Fruit fly (Drosophila melanogaster) whole organism, embryonic: ENCODE measurements around the gene CG13046.

Experiments used
- ATbp ChIP-seq: fragments of 200-800 bp; sonication (Bioruptor generic); optimal IDR thresholded peaks from 2 replicates; lab custom pipeline; 2017; ENCODE audit warnings: missing biosample characterization, mild to moderate bottlenecking, missing genetic modification characterization, missing genetic modification reagents
- Atf3 ChIP-seq: fragments of 200-800 bp; sonication (Bioruptor generic); optimal IDR thresholded peaks from 3 replicates; lab custom pipeline; 2016; ENCODE audit warnings: missing biosample characterization, missing genetic modification characterization
- Bdp1 ChIP-seq: fragments of 200-800 bp; sonication (Bioruptor generic); optimal IDR thresholded peaks from 3 replicates; lab custom pipeline; 2016; ENCODE audit warnings: missing biosample characterization, missing genetic modification characterization
- CG10321 ChIP-seq: fragments of 200-800 bp; sonication (Bioruptor generic); IDR thresholded peaks from 2 replicates; pipeline ENCODE4 v1.3.6; 2022; ENCODE audit warnings: missing biosample characterization, missing genetic modification characterization
- CG10959 ChIP-seq: fragments of 200-800 bp; sonication (Bioruptor generic); IDR thresholded peaks from 2 replicates; pipeline ENCODE4 v1.3.6; 2022; ENCODE audit warnings: missing biosample characterization, missing genetic modification characterization
- CG11695 ChIP-seq: fragments of 200-800 bp; sonication (Bioruptor generic); IDR thresholded peaks from 3 replicates; pipeline ENCODE4 v1.3.6; 2022; ENCODE audit warnings: missing biosample characterization, missing genetic modification characterization
- CG12155 ChIP-seq: fragments of 200-800 bp; sonication (Bioruptor generic); optimal IDR thresholded peaks from 3 replicates; lab custom pipeline; 2016; ENCODE audit warnings: missing biosample characterization, missing genetic modification characterization
- CG13296 ChIP-seq: fragments of 200-800 bp; sonication (Bioruptor generic); optimal IDR thresholded peaks from 3 replicates; lab custom pipeline; 2018; ENCODE audit warnings: missing biosample characterization, mild to moderate bottlenecking, missing genetic modification characterization
- CG13424 ChIP-seq: fragments of 200-800 bp; sonication (Bioruptor generic); optimal IDR thresholded peaks from 2 replicates; lab custom pipeline; 2019; ENCODE audit warnings: missing biosample characterization, mild to moderate bottlenecking, missing genetic modification characterization, moderate library complexity
- CG14667 ChIP-seq: fragments of 200-800 bp; sonication (Bioruptor generic); IDR thresholded peaks from 2 replicates; pipeline ENCODE4 v1.3.6; 2022; ENCODE audit warnings: missing biosample characterization, missing genetic modification characterization
- CG14710 ChIP-seq: fragments of 200-800 bp; sonication (Bioruptor generic); optimal IDR thresholded peaks from 3 replicates; lab custom pipeline; 2019; ENCODE audit warnings: missing biosample characterization, mild to moderate bottlenecking, missing genetic modification characterization, moderate library complexity
- CG15269 ChIP-seq: fragments of 200-800 bp; sonication (Bioruptor generic); optimal IDR thresholded peaks from 2 replicates; lab custom pipeline; 2018; ENCODE audit warnings: missing biosample characterization, mild to moderate bottlenecking, missing genetic modification characterization, moderate library complexity
- CG15479 ChIP-seq: fragments of 200-800 bp; sonication (Bioruptor generic); optimal IDR thresholded peaks from 3 replicates; lab custom pipeline; 2019; ENCODE audit warnings: missing biosample characterization, mild to moderate bottlenecking, missing genetic modification characterization, moderate library complexity
- CG16815 ChIP-seq: fragments of 200-800 bp; sonication (Bioruptor generic); optimal IDR thresholded peaks from 3 replicates; lab custom pipeline; 2017; ENCODE audit warnings: missing biosample characterization, mild to moderate bottlenecking, missing genetic modification characterization
- CG17829 ChIP-seq: fragments of 200-800 bp; optimal IDR thresholded peaks from 2 replicates; lab custom pipeline; 2019; ENCODE audit warnings: missing biosample characterization, mild to moderate bottlenecking, missing genetic modification characterization, moderate library complexity
- CG2116 ChIP-seq: fragments of 200-800 bp; sonication (Bioruptor generic); optimal IDR thresholded peaks from 3 replicates; lab custom pipeline; 2018; ENCODE audit warnings: missing biosample characterization, mild to moderate bottlenecking, missing genetic modification characterization
- CG2199 ChIP-seq: fragments of 200-800 bp; sonication (Bioruptor generic); IDR thresholded peaks from 3 replicates; pipeline ENCODE4 v1.3.6; 2022; ENCODE audit warnings: missing biosample characterization, missing genetic modification characterization
- CG2875 ChIP-seq: fragments of 200-800 bp; sonication (Bioruptor generic); optimal IDR thresholded peaks from 2 replicates; lab custom pipeline; 2017; ENCODE audit warnings: missing biosample characterization, mild to moderate bottlenecking, missing genetic modification characterization, missing genetic modification reagents
- CG31224 ChIP-seq: fragments of 200-800 bp; sonication (Bioruptor generic); IDR thresholded peaks from 2 replicates; pipeline ENCODE4 v1.3.6; 2022; ENCODE audit warnings: missing biosample characterization, missing genetic modification characterization
- CG3407 ChIP-seq: fragments of 200-800 bp; sonication (Bioruptor generic); optimal IDR thresholded peaks from 2 replicates; lab custom pipeline; 2018; ENCODE audit warnings: missing biosample characterization, mild to moderate bottlenecking, missing genetic modification characterization
- CG34422 ChIP-seq: fragments of 200-800 bp; sonication (Bioruptor generic); IDR thresholded peaks from 3 replicates; pipeline ENCODE4 v1.3.6; 2022; ENCODE audit warnings: missing biosample characterization, missing genetic modification characterization
- CG4282 ChIP-seq: fragments of 200-800 bp; sonication (Bioruptor generic); optimal IDR thresholded peaks from 2 replicates; lab custom pipeline; 2016; ENCODE audit warnings: missing biosample characterization, missing genetic modification characterization
- CG4707 ChIP-seq: fragments of 200-800 bp; sonication (Bioruptor generic); optimal IDR thresholded peaks from 2 replicates; lab custom pipeline; 2018; ENCODE audit warnings: missing biosample characterization, mild to moderate bottlenecking, missing genetic modification characterization, moderate library complexity
- CG6175 ChIP-seq: fragments of 200-800 bp; sonication (Bioruptor generic); IDR thresholded peaks from 3 replicates; pipeline ENCODE4 v1.3.6; 2022; ENCODE audit warnings: missing biosample characterization, missing genetic modification characterization
- CG6813 ChIP-seq: fragments of 200-800 bp; sonication (Bioruptor generic); optimal IDR thresholded peaks from 2 replicates; lab custom pipeline; 2017; ENCODE audit warnings: missing biosample characterization, missing genetic modification characterization, mild to moderate bottlenecking, moderate library complexity, missing genetic modification reagents
- CG6854 ChIP-seq: fragments of 200-800 bp; sonication (Bioruptor generic); optimal IDR thresholded peaks from 3 replicates; lab custom pipeline; 2017; ENCODE audit warnings: missing biosample characterization, mild to moderate bottlenecking, missing genetic modification characterization
- CG8924 ChIP-seq: fragments of 200-800 bp; optimal IDR thresholded peaks from 3 replicates; lab custom pipeline; 2019; ENCODE audit warnings: missing biosample characterization, mild to moderate bottlenecking, missing genetic modification characterization, moderate library complexity
- D19A ChIP-seq: fragments of 200-800 bp; optimal IDR thresholded peaks from 3 replicates; lab custom pipeline; 2019; ENCODE audit warnings: missing biosample characterization, mild to moderate bottlenecking, missing genetic modification characterization, moderate library complexity
- Dad ChIP-seq: fragments of 200-800 bp; sonication (Bioruptor generic); optimal IDR thresholded peaks from 3 replicates; lab custom pipeline; 2016; ENCODE audit warnings: missing biosample characterization, missing genetic modification characterization
- Dll ChIP-seq: fragments of 200-800 bp; sonication (Bioruptor generic); IDR thresholded peaks from 4 replicates; pipeline ENCODE4 v1.3.6; 2022; ENCODE audit warnings: missing biosample characterization, missing genetic modification characterization; ENCODE audit not compliant: partially characterized antibody
- Dp ChIP-seq: fragments of 200-800 bp; sonication (Bioruptor generic); optimal IDR thresholded peaks from 2 replicates; lab custom pipeline; 2018; ENCODE audit warnings: missing biosample characterization, mild to moderate bottlenecking, missing genetic modification characterization, moderate library complexity
- Gsc ChIP-seq: fragments of 200-800 bp; sonication (Bioruptor generic); IDR thresholded peaks from 2 replicates; pipeline ENCODE4 v1.3.6; 2022; ENCODE audit warnings: missing biosample characterization, missing genetic modification characterization
- Gug ChIP-seq: fragments of 200-800 bp; sonication (Bioruptor generic); IDR thresholded peaks from 4 replicates; pipeline ENCODE4 v1.3.6; 2022; ENCODE audit warnings: missing biosample characterization, missing genetic modification characterization
- Hr51 ChIP-seq, 2 experiments: fragments of 200-800 bp; sonication (Bioruptor generic); optimal IDR thresholded peaks; 2 replicates in 1 of 2; 3 replicates in 1 of 2; lab custom pipeline; 2016 to 2018; ENCODE audit warnings: missing biosample characterization in 2 of 2, missing genetic modification characterization in 2 of 2, mild to moderate bottlenecking in 1 of 2, moderate library complexity in 1 of 2
- Lim3 ChIP-seq: fragments of 200-800 bp; sonication (Bioruptor generic); IDR thresholded peaks from 2 replicates; pipeline ENCODE4 v1.3.6; 2022; ENCODE audit warnings: missing biosample characterization, missing genetic modification characterization
- NC2α ChIP-seq: fragments of 200-800 bp; sonication (Bioruptor generic); optimal IDR thresholded peaks from 2 replicates; lab custom pipeline; 2016; ENCODE audit warnings: missing biosample characterization, missing genetic modification characterization
- Sox102F ChIP-seq: fragments of 200-800 bp; sonication (Bioruptor generic); optimal IDR thresholded peaks from 2 replicates; lab custom pipeline; 2018; ENCODE audit warnings: missing biosample characterization, mild to moderate bottlenecking, missing genetic modification characterization, moderate library complexity
- Xrp1 ChIP-seq: fragments of 200-800 bp; sonication (Bioruptor generic); IDR thresholded peaks from 2 replicates; pipeline ENCODE4 v1.3.6; 2022; ENCODE audit warnings: missing biosample characterization, missing genetic modification characterization
- dimm ChIP-seq: fragments of 200-800 bp; sonication (Bioruptor generic); IDR thresholded peaks from 2 replicates; pipeline ENCODE4 v1.3.6; 2022; ENCODE audit warnings: missing biosample characterization, missing genetic modification characterization
- disco-r ChIP-seq: fragments of 200-800 bp; sonication (Bioruptor generic); optimal IDR thresholded peaks from 2 replicates; lab custom pipeline; 2016; ENCODE audit warnings: missing biosample characterization, missing genetic modification characterization
- ewg ChIP-seq: fragments of 200-800 bp; sonication (Bioruptor generic); optimal IDR thresholded peaks from 3 replicates; lab custom pipeline; 2017; ENCODE audit warnings: mild to moderate bottlenecking, missing biosample characterization, missing genetic modification reagents, missing genetic modification characterization
- hb ChIP-seq: fragments of 200-800 bp; sonication (Bioruptor generic); IDR thresholded peaks from 3 replicates; pipeline ENCODE4 v1.3.6; 2022; ENCODE audit warnings: missing biosample characterization, missing genetic modification characterization; ENCODE audit not compliant: partially characterized antibody
- jing ChIP-seq: fragments of 200-800 bp; sonication (Bioruptor generic); optimal IDR thresholded peaks from 2 replicates; lab custom pipeline; 2018; ENCODE audit warnings: missing biosample characterization, mild to moderate bottlenecking, missing genetic modification characterization
- klu ChIP-seq: fragments of 200-800 bp; sonication (Bioruptor generic); IDR thresholded peaks from 2 replicates; pipeline ENCODE4 v1.3.6; 2022; ENCODE audit warnings: missing biosample characterization, missing genetic modification characterization
- mld ChIP-seq: fragments of 200-800 bp; sonication (Bioruptor generic); IDR thresholded peaks from 3 replicates; pipeline ENCODE4 v1.3.6; 2022; ENCODE audit warnings: missing biosample characterization, missing genetic modification characterization; ENCODE audit not compliant: partially characterized antibody
- psq ChIP-seq: fragments of 200-800 bp; sonication (Bioruptor generic); optimal IDR thresholded peaks from 2 replicates; lab custom pipeline; 2017; ENCODE audit warnings: missing biosample characterization, missing genetic modification characterization
- sima ChIP-seq: fragments of 200-800 bp; sonication (Bioruptor generic); optimal IDR thresholded peaks from 2 replicates; lab custom pipeline; 2016; ENCODE audit warnings: missing biosample characterization, missing genetic modification characterization
- tgo ChIP-seq: fragments of 200-800 bp; sonication (Bioruptor generic); IDR thresholded peaks from 3 replicates; pipeline ENCODE4 v1.3.6; 2022; ENCODE audit warnings: missing biosample characterization, missing genetic modification characterization
- tll ChIP-seq, 2 experiments: fragments of 200-800 bp in 1 of 2; fragments of >200 bp in 1 of 2; sonication (Bioruptor generic) in 1 of 2; optimal IDR thresholded peaks; 2 replicates each; lab custom pipeline; 2017 to 2019; ENCODE audit warnings: missing biosample characterization in 2 of 2, missing genetic modification characterization in 2 of 2, mild to moderate bottlenecking in 1 of 2, moderate library complexity in 1 of 2
- unc-4 ChIP-seq: fragments of 200-800 bp; sonication (Bioruptor generic); IDR thresholded peaks from 2 replicates; pipeline ENCODE4 v1.3.6; 2022; ENCODE audit warnings: missing biosample characterization, missing genetic modification characterization; ENCODE audit not compliant: partially characterized antibody
- vfl ChIP-seq: fragments of 200-800 bp; sonication (Bioruptor generic); optimal IDR thresholded peaks from 2 replicates; lab custom pipeline; 2016; ENCODE audit warnings: missing biosample characterization, missing genetic modification characterization

The CG13046 gene

dm6 chr3L:16286258-16286657, 2.0 kb downstream of the CG13046 start (continued):
- TF ChIP-seq mld (GFP tag; lab: Robert Waterston, UW) (no peak), hb (GFP tag; lab: Robert Waterston, UW) (no peak), Dp (no peak), CG16815 (GFP tag; lab: Kevin White, UChicago) (no peak), CG13296 (GFP tag; lab: Kevin White, UChicago) (peak; percentile 23), CG31224 (GFP tag; lab: Robert Waterston, UW) (no peak), NC2α (GFP tag; lab: Kevin White, UChicago) (no peak), dimm (no peak), jing (GFP tag; lab: Kevin White, UChicago) (no peak), Hr51 (GFP tag; optimal IDR thresholded peaks at IDR 0.05; lab: Kevin White, UChicago) (peak in 1 of 2 experiments; percentile 67), Gsc (GFP tag; lab: Robert Waterston, UW) (no peak), ATbp (no peak), Atf3 (no peak), CG8924 (tag; lab: Kevin White, UChicago) (no peak), tll (GFP tag; optimal IDR thresholded peaks at IDR 0.05; lab: Kevin White, UChicago) (no peak), klu (no peak), CG15269 (tag; lab: Kevin White, UChicago) (peak; percentile 64), tgo (GFP tag; lab: Robert Waterston, UW) (peak; percentile 35; the same call in 2 of the 3 replicates), sima (GFP tag; lab: Kevin White, UChicago) (no peak), CG14710 (tag; lab: Kevin White, UChicago) (no peak), disco-r (no peak), D19A (tag; lab: Kevin White, UChicago) (peak; percentile 45), CG6813 (GFP tag; lab: Kevin White, UChicago) (no peak), CG11695 (GFP tag; lab: Robert Waterston, UW) (no peak), CG2116 (GFP tag; lab: Kevin White, UChicago) (no peak), Gug (GFP tag; lab: Robert Waterston, UW) (no peak), CG10959 (GFP tag; lab: Robert Waterston, UW) (no peak), CG2875 (no peak), psq (GFP tag; lab: Kevin White, UChicago) (no peak), CG3407 (GFP tag; lab: Kevin White, UChicago) (no peak), vfl (GFP tag; lab: Kevin White, UChicago) (no peak), Dad (GFP tag; lab: Kevin White, UChicago) (no peak), CG6854 (no peak), CG10321 (GFP tag; lab: Robert Waterston, UW) (no peak), Dll (no peak), CG4707 (GFP tag; lab: Kevin White, UChicago) (no peak), CG4282 (GFP tag; lab: Kevin White, UChicago) (no peak), CG12155 (GFP tag; lab: Kevin White, UChicago) (no peak), CG15479 (GFP tag; lab: Kevin White, UChicago) (no peak), CG6175 (no peak), Xrp1 (GFP tag; lab: Robert Waterston, UW) (no peak), CG34422 (GFP tag; lab: Robert Waterston, UW) (no peak), Lim3 (GFP tag; lab: Robert Waterston, UW) (no peak), Bdp1 (no peak), unc-4 (GFP tag; lab: Robert Waterston, UW) (no peak), CG2199 (GFP tag; lab: Robert Waterston, UW) (no peak), CG14667 (no peak), Sox102F (GFP tag; lab: Kevin White, UChicago) (peak; percentile 58), ewg (GFP tag; lab: Kevin White, UChicago) (no peak), CG13424 (tag; lab: Kevin White, UChicago) (peak; percentile 54), CG17829 (no peak)
